Worm (Caenorhabditis elegans) whole organism, L4 larva: ENCODE measurements around the gene aff-1.

ENCODE experiments used
- F37D6.2 ChIP-seq: sonication (generic microtip); optimal IDR thresholded peaks from 2 replicates; lab custom pipeline; 2016; ENCODE audit warnings: mild to moderate bottlenecking, missing genetic modification characterization, missing compliant biosample characterization
- F44E2.7 ChIP-seq: fragments of 200-800 bp; sonication (Bioruptor generic); IDR thresholded peaks from 2 replicates; pipeline ENCODE4 v2.1.2; 2022; ENCODE audit warnings: missing genetic modification characterization, missing compliant biosample characterization
- T20F7.1 ChIP-seq: fragments of 200-800 bp; sonication (Bioruptor generic); optimal IDR thresholded peaks from 2 replicates; lab custom pipeline; 2018; ENCODE audit warnings: mild to moderate bottlenecking, missing genetic modification characterization, missing compliant biosample characterization
- Y5F2A.4 ChIP-seq: fragments of 200-800 bp; sonication (Bioruptor generic); optimal IDR thresholded peaks from 2 replicates; lab custom pipeline; 2018; ENCODE audit warnings: mild to moderate bottlenecking, missing genetic modification characterization, missing compliant biosample characterization
- ZK546.5 ChIP-seq, 2 experiments: sonication (generic microtip); optimal IDR thresholded peaks; 2 replicates each; lab custom pipeline; 2017; ENCODE audit warnings: missing biosample characterization in 2 of 2, missing genetic modification characterization in 2 of 2
- aha-1 ChIP-seq: fragments of 150-350 bp; peaks from one replicate; lab custom pipeline; 2014; ENCODE audit warnings: missing biosample characterization, missing genetic modification characterization
- arid-1 ChIP-seq: fragments of 200-800 bp; sonication (Bioruptor generic); conservative IDR thresholded peaks from 2 replicates; pipeline ENCODE4 v1.3.6; 2022; ENCODE audit warnings: missing genetic modification reagents, missing genetic modification characterization, missing compliant biosample characterization
- ceh-20 ChIP-seq: fragments of 200-800 bp; sonication (Bioruptor generic); IDR thresholded peaks from 2 replicates; pipeline ENCODE4 v1.3.6; 2022; ENCODE audit warnings: missing genetic modification reagents, missing genetic modification characterization, missing compliant biosample characterization
- ceh-82 ChIP-seq: sonication (generic microtip); optimal IDR thresholded peaks from 2 replicates; lab custom pipeline; 2017; ENCODE audit warnings: missing biosample characterization, missing genetic modification characterization
- daf-12 ChIP-seq: fragments of 150-350 bp; optimal IDR thresholded peaks from 2 replicates; lab custom pipeline; 2014; ENCODE audit warnings: missing biosample characterization, missing genetic modification reagents, missing genetic modification characterization
- daf-16 ChIP-seq, 3 experiments: sonication (generic microtip); optimal IDR thresholded peaks; 2 replicates each; lab custom pipeline; 2016 to 2017; ENCODE audit warnings: missing genetic modification characterization in 3 of 3, missing genetic modification reagents in 3 of 3, mild to moderate bottlenecking in 2 of 3, missing compliant biosample characterization in 2 of 3, missing biosample characterization in 1 of 3, moderate library complexity in 1 of 3
- dmd-6 ChIP-seq: fragments of 200-800 bp; sonication (Bioruptor generic); IDR thresholded peaks from 2 replicates; pipeline ENCODE4 v1.3.6; 2022; ENCODE audit warnings: missing genetic modification reagents, missing genetic modification characterization, missing compliant biosample characterization
- dve-1 ChIP-seq: sonication (generic microtip); optimal IDR thresholded peaks from 2 replicates; lab custom pipeline; 2017; ENCODE audit warnings: antibody characterized with exemption, mild to moderate bottlenecking, missing genetic modification characterization, missing compliant biosample characterization; ENCODE audit not compliant: insufficient read depth
- fkh-10 ChIP-seq: fragments of 150-350 bp; optimal IDR thresholded peaks from 2 replicates; lab custom pipeline; 2014; ENCODE audit warnings: missing biosample characterization, missing genetic modification reagents, missing genetic modification characterization
- fos-1 ChIP-seq: fragments of 150-350 bp; optimal IDR thresholded peaks from 2 replicates; lab custom pipeline; 2014; ENCODE audit warnings: missing biosample characterization, missing genetic modification characterization
- gei-8 ChIP-seq: fragments of 200-800 bp; sonication (Bioruptor generic); optimal IDR thresholded peaks from 2 replicates; lab custom pipeline; 2018; ENCODE audit warnings: mild to moderate bottlenecking, missing genetic modification characterization, missing compliant biosample characterization
- hlh-11 ChIP-seq: fragments of 200-800 bp; sonication (Bioruptor generic); optimal IDR thresholded peaks from 2 replicates; lab custom pipeline; 2018; ENCODE audit warnings: mild to moderate bottlenecking, missing genetic modification characterization, missing compliant biosample characterization
- hlh-30 ChIP-seq: sonication (generic microtip); optimal IDR thresholded peaks from 2 replicates; lab custom pipeline; 2017; ENCODE audit warnings: antibody characterized with exemption, mild to moderate bottlenecking, missing genetic modification characterization, missing compliant biosample characterization; ENCODE audit not compliant: insufficient read depth
- lim-7 ChIP-seq: fragments of 200-800 bp; sonication (Bioruptor generic); IDR thresholded peaks from 2 replicates; pipeline ENCODE4 v1.3.6; 2022; ENCODE audit warnings: missing genetic modification characterization, missing compliant biosample characterization
- lin-1 ChIP-seq: fragments of 200-800 bp; sonication (Bioruptor generic); IDR thresholded peaks from 2 replicates; pipeline ENCODE4 v1.3.6; 2022; ENCODE audit warnings: missing genetic modification reagents, missing genetic modification characterization, missing compliant biosample characterization
- lin-15B ChIP-seq: fragments of 150-350 bp; sonication (generic microtip); optimal IDR thresholded peaks from 3 replicates; lab custom pipeline; 2014; ENCODE audit warnings: missing biosample characterization, missing genetic modification characterization
- lir-3 ChIP-seq: sonication (generic microtip); optimal IDR thresholded peaks from 2 replicates; lab custom pipeline; 2016; ENCODE audit warnings: mild to moderate bottlenecking, missing genetic modification characterization, missing compliant biosample characterization
- lsy-2 ChIP-seq, 2 experiments: fragments of 150-350 bp in 1 of 2; sonication (generic microtip) in 1 of 2; optimal IDR thresholded peaks; 2 replicates each; lab custom pipeline; 2014 to 2017; ENCODE audit warnings: missing biosample characterization in 2 of 2, missing genetic modification characterization in 2 of 2
- madf-9 ChIP-seq: fragments of 200-800 bp; sonication (Bioruptor generic); conservative IDR thresholded peaks from 2 replicates; pipeline ENCODE4 v1.3.6; 2022; ENCODE audit warnings: missing genetic modification reagents, missing genetic modification characterization, missing compliant biosample characterization
- mdl-1 ChIP-seq, 2 experiments: fragments of 150-350 bp in 1 of 2; sonication (generic microtip) in 1 of 2; optimal IDR thresholded peaks; 2 replicates each; lab custom pipeline; 2014 to 2017; ENCODE audit warnings: missing biosample characterization in 2 of 2, missing genetic modification characterization in 2 of 2
- mdt-29 ChIP-seq: fragments of 200-800 bp; sonication (Bioruptor generic); IDR thresholded peaks from 2 replicates; pipeline ENCODE4 v1.3.6; 2022; ENCODE audit warnings: missing genetic modification reagents, missing genetic modification characterization, missing compliant biosample characterization
- mep-1 ChIP-seq: fragments of 150-350 bp; sonication (generic microtip); optimal IDR thresholded peaks from 3 replicates; lab custom pipeline; 2014; ENCODE audit warnings: missing biosample characterization, missing genetic modification characterization
- mxl-2 ChIP-seq: fragments of 200-800 bp; sonication (Bioruptor generic); conservative IDR thresholded peaks from 2 replicates; pipeline ENCODE4 v1.3.6; 2022; ENCODE audit warnings: missing genetic modification reagents, missing genetic modification characterization, missing compliant biosample characterization
- mxl-3 ChIP-seq: fragments of 200-800 bp; sonication (Bioruptor generic); optimal IDR thresholded peaks from 2 replicates; lab custom pipeline; 2018; ENCODE audit warnings: mild to moderate bottlenecking, missing genetic modification characterization, missing compliant biosample characterization
- nhr-102 ChIP-seq: sonication (generic microtip); optimal IDR thresholded peaks from 2 replicates; lab custom pipeline; 2016; ENCODE audit warnings: mild to moderate bottlenecking, missing genetic modification characterization, moderate library complexity, missing compliant biosample characterization
- nhr-11 ChIP-seq: fragments of 150-350 bp; optimal IDR thresholded peaks from 2 replicates; lab custom pipeline; 2014; ENCODE audit warnings: missing biosample characterization, missing genetic modification characterization
- nhr-28 ChIP-seq: fragments of 150-350 bp; optimal IDR thresholded peaks from 2 replicates; lab custom pipeline; 2014; ENCODE audit warnings: missing biosample characterization, missing genetic modification characterization
- nhr-41 ChIP-seq: fragments of 200-800 bp; sonication (Bioruptor generic); IDR thresholded peaks from 2 replicates; pipeline ENCODE4 v1.3.6; 2022; ENCODE audit warnings: missing genetic modification reagents, missing genetic modification characterization, missing compliant biosample characterization
- nhr-42 ChIP-seq: fragments of 200-800 bp; sonication (Bioruptor generic); IDR thresholded peaks from 2 replicates; pipeline ENCODE4 v1.3.6; 2022; ENCODE audit warnings: missing genetic modification characterization, missing compliant biosample characterization
- nhr-77 ChIP-seq: fragments of 150-350 bp; optimal IDR thresholded peaks from 2 replicates; lab custom pipeline; 2014; ENCODE audit warnings: missing biosample characterization, missing genetic modification characterization
- pha-4 ChIP-seq, 2 experiments: fragments of 150-350 bp in 1 of 2; fragments of 200-800 bp in 1 of 2; sonication (Bioruptor generic) in 1 of 2; IDR thresholded peaks in 1 of 2; optimal IDR thresholded peaks in 1 of 2; 2 replicates each; pipeline versions ENCODE4 v1.3.6 to Lab custom; 2014 to 2022; ENCODE audit warnings: missing genetic modification characterization in 2 of 2, missing genetic modification reagents in 2 of 2, missing biosample characterization in 1 of 2, missing compliant biosample characterization in 1 of 2
- php-3 ChIP-seq: fragments of 200-800 bp; sonication (Bioruptor generic); IDR thresholded peaks from 2 replicates; pipeline ENCODE4 v1.3.6; 2022; ENCODE audit warnings: missing genetic modification reagents, missing genetic modification characterization, missing compliant biosample characterization
- saeg-2 ChIP-seq: fragments of 200-800 bp; sonication (Bioruptor generic); IDR thresholded peaks from 2 replicates; pipeline ENCODE4 v1.3.6; 2022; ENCODE audit warnings: missing genetic modification reagents, missing genetic modification characterization, missing compliant biosample characterization
- spr-3 ChIP-seq: fragments of 200-800 bp; sonication (Bioruptor generic); optimal IDR thresholded peaks from 2 replicates; lab custom pipeline; 2018; ENCODE audit warnings: mild to moderate bottlenecking, missing genetic modification characterization, missing compliant biosample characterization
- tag-97 ChIP-seq: fragments of 200-800 bp; sonication (Bioruptor generic); IDR thresholded peaks from 2 replicates; pipeline ENCODE4 v1.3.6; 2022; ENCODE audit warnings: missing genetic modification characterization, missing compliant biosample characterization
- unc-39 ChIP-seq: sonication (generic microtip); optimal IDR thresholded peaks from 2 replicates; lab custom pipeline; 2017; ENCODE audit warnings: missing biosample characterization, missing genetic modification characterization
- unc-62 ChIP-seq, 3 experiments: fragments of 150-350 bp in 1 of 3; sonication (generic microtip); optimal IDR thresholded peaks in 2 of 3; peaks in 1 of 3; 1 replicate in 1 of 3; 2 replicates in 2 of 3; lab custom pipeline; 2014 to 2017; ENCODE audit warnings: missing biosample characterization in 3 of 3, missing genetic modification characterization in 3 of 3, missing genetic modification reagents in 3 of 3, missing genotype in 1 of 3
- zfp-2 ChIP-seq: sonication (generic microtip); optimal IDR thresholded peaks from 2 replicates; lab custom pipeline; 2016; ENCODE audit warnings: mild to moderate bottlenecking, missing genetic modification characterization, missing compliant biosample characterization
- zfp-3 ChIP-seq: fragments of 200-800 bp; sonication (Bioruptor generic); conservative IDR thresholded peaks from 2 replicates; pipeline ENCODE4 v1.3.6; 2022; ENCODE audit warnings: missing genetic modification reagents, missing genetic modification characterization, missing compliant biosample characterization
- zip-11 ChIP-seq: fragments of 200-800 bp; sonication (Bioruptor generic); IDR thresholded peaks from 2 replicates; pipeline ENCODE4 v1.3.6; 2022; ENCODE audit warnings: missing genetic modification characterization, missing compliant biosample characterization

The aff-1 gene

ce11 chrII:6913309-6913708, 49.8 kb upstream of the aff-1 start, which contains the start of gene cyn-10 (continued):
- no peak for TF ChIP-seq lin-15B (tag; lab: Kevin White, UChicago)
- TF ChIP-seq zfp-2 (tag; lab: Kevin White, UChicago), result no peak
- no peak for TF ChIP-seq php-3 (GFP tag; lab: Robert Waterston, UW)
- TF ChIP-seq Y5F2A.4 (GFP tag; lab: Kevin White, UChicago), result no peak
- TF ChIP-seq lim-7, result no peak
- TF ChIP-seq, all 104 proteins: peak for 37

DNA sequence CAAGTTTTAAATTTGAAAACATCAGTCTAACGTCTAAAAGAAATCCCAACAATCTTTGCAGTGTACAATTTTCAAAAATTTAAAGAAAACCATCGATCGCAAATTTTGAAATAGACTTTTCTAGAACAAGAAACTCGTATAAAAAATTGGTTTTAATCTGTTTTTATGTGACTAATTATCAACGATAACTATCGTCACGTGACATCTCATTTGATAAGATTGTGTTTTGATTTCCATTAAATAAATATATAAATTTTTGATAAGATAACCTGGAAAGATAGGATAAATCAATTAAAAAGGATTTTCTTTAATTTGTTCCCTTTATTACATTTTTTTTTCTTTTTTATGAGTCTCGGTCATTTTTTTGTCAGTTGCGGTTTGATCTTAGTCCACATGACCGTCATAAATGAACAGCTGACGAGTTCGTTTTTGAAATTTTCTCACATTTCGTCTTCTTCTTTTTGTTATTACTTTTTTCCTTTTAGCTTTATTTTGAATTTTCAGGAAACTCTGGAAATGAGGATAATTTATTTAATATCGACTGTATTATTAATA, 46.1 kb upstream of the aff-1 start, which contains the start of gene asm-1:
Gene asm-1, plus strand, starts transcription at position 505 of the 555 bp plus-strand sequence.
- TF ChIP-seq hlh-30, result peak; percentile 49
- peak; percentile 36 for TF ChIP-seq dve-1
- TF ChIP-seq nhr-28 (tag; lab: Kevin White, UChicago), result no peak
- TF ChIP-seq daf-16 (GFP tag; optimal IDR thresholded peaks at IDR 0.05; lab: Kevin White, UChicago), result no peak
- TF ChIP-seq daf-16 (tag; optimal IDR thresholded peaks at IDR 0.05; lab: Kevin White, UChicago), result no peak
- TF ChIP-seq hlh-11, result peak; percentile 34
- TF ChIP-seq mdt-29, result no peak
- peak; percentile 63 for TF ChIP-seq php-3 (GFP tag; lab: Robert Waterston, UW)
- TF ChIP-seq F37D6.2 (tag; lab: Kevin White, UChicago), result no peak
- TF ChIP-seq lsy-2 (tag; optimal IDR thresholded peaks at IDR 0.05; lab: Kevin White, UChicago), result peak in 1 of 2 experiments; percentile 21
- no peak for TF ChIP-seq nhr-11 (tag; lab: Kevin White, UChicago)

- TF ChIP-seq F44E2.7 (GFP tag; lab: Robert Waterston, UW), result no peak
- TF ChIP-seq mxl-3 (GFP tag; lab: Kevin White, UChicago), result no peak
- TF ChIP-seq nhr-11 (tag; lab: Kevin White, UChicago), result no peak
- TF ChIP-seq nhr-77 (tag; lab: Kevin White, UChicago), result no peak
- peak in 1 of 2 experiments; percentile 9 for TF ChIP-seq mdl-1 (tag; optimal IDR thresholded peaks at IDR 0.05; lab: Kevin White, UChicago)
- no peak for TF ChIP-seq fkh-10 (GFP tag; lab: Kevin White, UChicago)
- no peak for TF ChIP-seq lin-1 (GFP tag; lab: Robert Waterston, UW)
- TF ChIP-seq lir-3 (tag; lab: Kevin White, UChicago), result no peak
- TF ChIP-seq saeg-2, result no peak
- no peak for TF ChIP-seq zip-11
- no peak for TF ChIP-seq fos-1 (tag; lab: Kevin White, UChicago)
- no peak for TF ChIP-seq ceh-20 (GFP tag; lab: Robert Waterston, UW)
- TF ChIP-seq dmd-6, result no peak
- TF ChIP-seq arid-1, result no peak
- TF ChIP-seq daf-16 (GFP tag; optimal IDR thresholded peaks at IDR 0.05; lab: Kevin White, UChicago), result no peak
- TF ChIP-seq daf-16 (tag; optimal IDR thresholded peaks at IDR 0.05; lab: Kevin White, UChicago), result peak; percentile 7
- no peak for TF ChIP-seq zfp-3 (GFP tag; lab: Robert Waterston, UW)
- TF ChIP-seq nhr-102 (tag; lab: Kevin White, UChicago), result no peak
- no peak for TF ChIP-seq ceh-82
- no peak for TF ChIP-seq daf-12 (tag; lab: Kevin White, UChicago)
- TF ChIP-seq unc-39 (tag; lab: Kevin White, UChicago), result no peak
- no peak for TF ChIP-seq madf-9 (GFP tag; lab: Robert Waterston, UW)
- no peak for TF ChIP-seq nhr-42 (GFP tag; lab: Robert Waterston, UW)
- TF ChIP-seq nhr-41 (GFP tag; lab: Robert Waterston, UW), result no peak
- no peak for TF ChIP-seq gei-8 (GFP tag; lab: Kevin White, UChicago)
- no peak for TF ChIP-seq ZK546.5 (tag; optimal IDR thresholded peaks at IDR 0.05; lab: Kevin White, UChicago)
- no peak for TF ChIP-seq tag-97
- TF ChIP-seq unc-62 (GFP tag; optimal IDR thresholded peaks at IDR 0.05 in 1 of 2; lab: Kevin White, UChicago), result peak in 1 of 2 experiments; percentile 89
- no peak for TF ChIP-seq unc-62 (tag; optimal IDR thresholded peaks at IDR 0.05; lab: Kevin White, UChicago)
- TF ChIP-seq mep-1 (tag; lab: Kevin White, UChicago), result no peak
- no peak for TF ChIP-seq mxl-2
- no peak for TF ChIP-seq T20F7.1 (GFP tag; lab: Kevin White, UChicago)
- TF ChIP-seq hlh-11, result peak; percentile 29
- no peak for TF ChIP-seq pha-4 (GFP tag; IDR thresholded peaks at IDR 0.05; lab: Robert Waterston, UW)
- no peak for TF ChIP-seq pha-4 (tag; optimal IDR thresholded peaks at IDR 0.05; lab: Kevin White, UChicago)
- no peak for TF ChIP-seq aha-1 (tag; lab: Kevin White, UChicago)
- no peak for TF ChIP-seq spr-3 (GFP tag; lab: Kevin White, UChicago)
- TF ChIP-seq zfp-2 (tag; lab: Kevin White, UChicago), result no peak
Observed at ce11 chrII:6908689-6909088, 45.1 kb upstream of the aff-1 start.
